Fruit fly (Drosophila melanogaster) whole organism, wandering third instar larva: ENCODE data around the gene SrpRalpha.

Experiments used
- CrebA ChIP-seq: fragments of 200-800 bp; sonication (Bioruptor generic); optimal IDR thresholded peaks from 2 replicates; lab custom pipeline; 2016; ENCODE audit warnings: missing biosample characterization, mild to moderate bottlenecking, missing genetic modification characterization, borderline replicate concordance
- Dfd ChIP-seq: fragments of >200 bp; optimal IDR thresholded peaks from 2 replicates; lab custom pipeline; 2017; ENCODE audit warnings: missing biosample characterization, missing genetic modification characterization
- OdsH ChIP-seq: fragments of 200-800 bp; sonication (Bioruptor generic); optimal IDR thresholded peaks from 2 replicates; lab custom pipeline; 2016; ENCODE audit warnings: missing biosample characterization, mild to moderate bottlenecking, missing genetic modification characterization
- br ChIP-seq: fragments of 200-800 bp; sonication (Bioruptor generic); optimal IDR thresholded peaks from 2 replicates; lab custom pipeline; 2016; ENCODE audit warnings: missing biosample characterization, missing genetic modification characterization
- h ChIP-seq: fragments of 200-800 bp; sonication (Bioruptor generic); optimal IDR thresholded peaks from 3 replicates; lab custom pipeline; 2016; ENCODE audit warnings: missing biosample characterization, mild to moderate bottlenecking, missing genetic modification characterization
- pan ChIP-seq: fragments of >200 bp; optimal IDR thresholded peaks from 2 replicates; lab custom pipeline; 2017
- sv ChIP-seq: fragments of 200-800 bp; sonication (Bioruptor generic); optimal IDR thresholded peaks from 3 replicates; lab custom pipeline; 2016; ENCODE audit warnings: missing biosample characterization, missing genetic modification characterization
- woc ChIP-seq: sonication (Bioruptor generic); optimal IDR thresholded peaks from 2 replicates; lab custom pipeline; 2016; ENCODE audit warnings: missing biosample characterization, mild to moderate bottlenecking, missing genetic modification characterization

- TF ChIP-seq woc (GFP tag; lab: Kevin White, UChicago) (no peak), h (GFP tag; lab: Kevin White, UChicago) (no peak), OdsH (GFP tag; lab: Kevin White, UChicago) (no peak), CrebA (GFP tag; lab: Kevin White, UChicago) (no peak), br (GFP tag; lab: Kevin White, UChicago) (peak; percentile 21), sv (GFP tag; lab: Kevin White, UChicago) (no peak), Dfd (GFP tag; lab: Kevin White, UChicago) (no peak), pan (lab: Kevin White, UChicago) (no peak)
Measured at dm6 chrX:11136587-11137512, 8.0 kb upstream of the SrpRalpha start, which contains the start of gene Klp10A.
